Worm (Caenorhabditis elegans): ENCODE results near the gene srd-64.

Gene srd-64

DNA sequence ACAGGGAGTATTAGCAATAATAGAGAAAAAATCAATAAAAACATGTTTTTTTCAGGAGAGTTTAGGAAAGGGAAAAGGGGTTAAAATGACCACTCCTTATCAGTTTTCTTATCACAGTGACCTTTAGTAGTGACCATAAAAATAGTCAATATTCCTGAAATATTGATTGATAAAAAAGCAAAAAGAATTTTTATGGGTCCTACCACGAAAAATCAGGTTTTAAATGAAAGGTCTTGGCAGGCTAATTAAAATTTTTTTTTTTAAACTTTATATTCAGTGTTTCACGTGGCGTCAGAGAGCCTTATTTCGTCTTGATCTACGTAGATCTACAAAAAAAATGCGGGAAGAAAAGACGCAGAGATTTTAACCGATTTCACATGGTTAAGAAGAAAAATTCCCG, 37.5 kb downstream of the srd-64 start, which contains the start of gene cht-4:
cht-4 (minus strand) TSS at position 101 of the 400 bp plus-strand sequence.
- TF ChIP-seq egl-27 (tag; optimal IDR thresholded peaks at IDR 0.05) (no peak), lin-39 (tag; optimal IDR thresholded peaks at IDR 0.05) (no peak), mbf-1 (tag; optimal IDR thresholded peaks at IDR 0.05) (no peak), snpc-4 (tag; optimal IDR thresholded peaks at IDR 0.05) (no peak), ama-1 (optimal IDR thresholded peaks at IDR 0.05) (no peak), skn-1 (tag; optimal IDR thresholded peaks at IDR 0.05) (no peak), unc-39 (tag; optimal IDR thresholded peaks at IDR 0.05) (no peak), elt-1 (tag; optimal IDR thresholded peaks at IDR 0.05) (no peak), aly-2 (tag; optimal IDR thresholded peaks at IDR 0.05) (no peak), ztf-11 (tag; optimal IDR thresholded peaks at IDR 0.05) (no peak), gmeb-1 (tag; optimal IDR thresholded peaks at IDR 0.05) (no peak), F13H6.1 (tag; optimal IDR thresholded peaks at IDR 0.05) (no peak), lin-11 (tag; optimal IDR thresholded peaks at IDR 0.05) (no peak), nhr-77 (tag; optimal IDR thresholded peaks at IDR 0.05) (no peak), alr-1 (tag; optimal IDR thresholded peaks at IDR 0.05) (no peak)

DNA sequence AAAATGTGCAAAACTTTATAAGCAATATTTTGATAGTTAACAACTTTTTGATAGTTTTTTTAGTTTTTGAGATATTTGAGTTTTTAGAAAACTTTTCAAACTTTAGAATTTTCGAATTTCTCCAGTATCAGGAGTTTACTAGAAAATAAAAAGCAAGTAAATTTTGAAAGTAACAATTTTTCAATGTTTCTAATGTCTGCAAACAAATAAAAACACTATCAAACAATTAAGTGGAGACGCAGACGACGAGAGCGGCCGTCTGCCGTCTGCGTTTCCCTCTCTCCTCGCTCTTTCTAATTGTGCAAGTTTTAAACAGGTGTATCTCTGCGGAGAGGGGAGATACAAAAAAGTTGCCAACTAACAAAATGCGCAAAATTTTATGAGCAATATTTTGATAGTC, 42.0 kb downstream of the srd-64 start:
- TF ChIP-seq nhr-23 (tag; optimal IDR thresholded peaks at IDR 0.05) (no peak), skn-1 (tag; optimal IDR thresholded peaks at IDR 0.05) (no peak), alr-1 (tag; optimal IDR thresholded peaks at IDR 0.05) (no peak), zag-1 (tag; optimal IDR thresholded peaks at IDR 0.05) (no peak), elt-3 (tag; optimal IDR thresholded peaks at IDR 0.05) (no peak), snpc-4 (tag; optimal IDR thresholded peaks at IDR 0.05) (no peak), mab-5 (tag; optimal IDR thresholded peaks at IDR 0.05) (no peak), ceh-82 (tag; optimal IDR thresholded peaks at IDR 0.05) (no peak), egl-27 (tag; optimal IDR thresholded peaks at IDR 0.05) (no peak), elt-1 (tag; optimal IDR thresholded peaks at IDR 0.05) (no peak), nhr-237 (tag; optimal IDR thresholded peaks at IDR 0.05) (no peak), sma-3 (GFP tag; optimal IDR thresholded peaks at IDR 0.05) (no peak), fos-1 (tag; optimal IDR thresholded peaks at IDR 0.05) (no peak), nhr-129 (tag; optimal IDR thresholded peaks at IDR 0.05) (no peak)

DNA sequence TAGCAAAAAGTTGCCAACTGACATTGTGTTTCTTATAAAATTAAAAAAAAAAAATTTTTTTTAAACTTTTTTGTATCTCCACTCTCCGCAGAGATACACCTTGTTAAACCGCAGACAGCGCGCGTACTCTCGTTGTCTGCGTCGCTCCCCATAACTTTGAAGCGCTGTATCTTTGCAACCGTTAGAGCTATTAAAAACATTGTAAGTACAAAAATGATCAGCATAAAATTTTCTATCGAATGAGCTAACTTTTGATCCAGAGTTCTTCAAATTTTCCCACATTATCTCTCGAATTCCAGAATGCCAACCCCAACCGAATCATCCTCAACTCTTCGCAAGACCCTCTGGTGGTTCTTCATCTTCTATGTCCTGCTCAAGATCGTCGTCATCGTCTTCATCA, 42.7 kb downstream of the srd-64 start, which contains the start of gene Y22D7AL.1:
Y22D7AL.1 (plus strand) TSS at position 301 of the 400 bp plus-strand sequence.
- TF ChIP-seq nhr-23 (tag; optimal IDR thresholded peaks at IDR 0.05) (no peak), nhr-21 (tag; optimal IDR thresholded peaks at IDR 0.05) (no peak), nhr-77 (tag; optimal IDR thresholded peaks at IDR 0.05) (no peak), ztf-1 (GFP tag; conservative IDR thresholded peaks at IDR 0.05) (no peak), snpc-4 (tag; optimal IDR thresholded peaks at IDR 0.05) (no peak), R02D3.7 (tag; optimal IDR thresholded peaks at IDR 0.05) (no peak), zag-1 (tag; optimal IDR thresholded peaks at IDR 0.05) (no peak), ama-1 (optimal IDR thresholded peaks at IDR 0.05) (no peak), nhr-11 (tag; optimal IDR thresholded peaks at IDR 0.05) (no peak), lin-13 (GFP tag; optimal IDR thresholded peaks at IDR 0.05) (no peak), ceh-82 (tag; optimal IDR thresholded peaks at IDR 0.05) (no peak), egl-27 (tag; optimal IDR thresholded peaks at IDR 0.05) (no peak), mab-5 (tag; optimal IDR thresholded peaks at IDR 0.05) (no peak), Y55F3AM.14 (GFP tag; optimal IDR thresholded peaks at IDR 0.05) (no peak), ztf-11 (tag; optimal IDR thresholded peaks at IDR 0.05) (no peak), elt-3 (tag; optimal IDR thresholded peaks at IDR 0.05) (no peak), crh-2 (tag; optimal IDR thresholded peaks at IDR 0.05) (no peak), C34F6.9 (tag; optimal IDR thresholded peaks at IDR 0.05) (no peak), unc-55 (GFP tag; optimal IDR thresholded peaks at IDR 0.05) (no peak)
